Fruit fly (Drosophila melanogaster) whole organism, prepupa: ENCODE measurements around the gene CG1575.

Experiments used
- Blimp-1 ChIP-seq: fragments of 200-800 bp; sonication (Bioruptor generic); optimal IDR thresholded peaks from 3 replicates; lab custom pipeline; 2017; ENCODE audit warnings: missing biosample characterization, missing genetic modification characterization, mild to moderate bottlenecking, moderate library complexity, missing genetic modification reagents
- CG10631 ChIP-seq: fragments of 200-800 bp; sonication (Bioruptor generic); optimal IDR thresholded peaks from 2 replicates; lab custom pipeline; 2016; ENCODE audit warnings: missing biosample characterization, missing genetic modification characterization
- CG10669 ChIP-seq: fragments of 200-800 bp; sonication (Bioruptor generic); optimal IDR thresholded peaks from 3 replicates; lab custom pipeline; 2018; ENCODE audit warnings: missing biosample characterization, mild to moderate bottlenecking, missing genetic modification characterization, moderate library complexity
- CG11294 ChIP-seq: fragments of 200-800 bp; sonication (Bioruptor generic); IDR thresholded peaks from 2 replicates; pipeline ENCODE4 v1.3.6; 2022; ENCODE audit warnings: missing biosample characterization, missing genetic modification characterization
- CG11902 ChIP-seq: fragments of 200-800 bp; sonication (Bioruptor generic); optimal IDR thresholded peaks from 3 replicates; lab custom pipeline; 2016; ENCODE audit warnings: missing biosample characterization, missing genetic modification characterization
- CG15336 ChIP-seq: fragments of 200-800 bp; sonication (Bioruptor generic); IDR thresholded peaks from 2 replicates; pipeline ENCODE4 v1.3.6; 2022; ENCODE audit warnings: missing biosample characterization, missing genetic modification characterization
- CG16779 ChIP-seq: fragments of 200-800 bp; sonication (Bioruptor generic); optimal IDR thresholded peaks from 3 replicates; lab custom pipeline; 2017; ENCODE audit warnings: missing biosample characterization, mild to moderate bottlenecking, missing genetic modification characterization
- CG3032 ChIP-seq: fragments of 200-800 bp; optimal IDR thresholded peaks from 2 replicates; lab custom pipeline; 2019; ENCODE audit warnings: missing biosample characterization, mild to moderate bottlenecking, missing genetic modification characterization, moderate library complexity
- CG34406 ChIP-seq: fragments of 200-800 bp; sonication (Bioruptor generic); optimal IDR thresholded peaks from 3 replicates; lab custom pipeline; 2016; ENCODE audit warnings: missing biosample characterization, missing genetic modification characterization
- CG4318 ChIP-seq: fragments of 200-800 bp; sonication (Bioruptor generic); optimal IDR thresholded peaks from 3 replicates; lab custom pipeline; 2017; ENCODE audit warnings: missing biosample characterization, mild to moderate bottlenecking, missing genetic modification characterization
- CG6163 ChIP-seq: fragments of 200-800 bp; sonication (Bioruptor generic); IDR thresholded peaks from 3 replicates; pipeline ENCODE4 v1.3.6; 2022; ENCODE audit warnings: missing biosample characterization, missing genetic modification characterization
- CG6276 ChIP-seq: fragments of 200-800 bp; sonication (Bioruptor generic); optimal IDR thresholded peaks from 2 replicates; lab custom pipeline; 2017; ENCODE audit warnings: missing biosample characterization, mild to moderate bottlenecking, missing genetic modification characterization
- CG6808 ChIP-seq: fragments of 200-800 bp; sonication (Bioruptor generic); optimal IDR thresholded peaks from 3 replicates; lab custom pipeline; 2017; ENCODE audit warnings: missing biosample characterization, missing genetic modification characterization, mild to moderate bottlenecking, moderate library complexity, missing genetic modification reagents
- CG6854 ChIP-seq: fragments of 200-800 bp; sonication (Bioruptor generic); optimal IDR thresholded peaks from 2 replicates; lab custom pipeline; 2017; ENCODE audit warnings: missing biosample characterization, mild to moderate bottlenecking, missing genetic modification characterization
- CG7368 ChIP-seq: fragments of 200-800 bp; sonication (Bioruptor generic); optimal IDR thresholded peaks from 3 replicates; lab custom pipeline; 2016; ENCODE audit warnings: missing biosample characterization, missing genetic modification characterization
- CG8319 ChIP-seq: fragments of 200-800 bp; sonication (Bioruptor generic); optimal IDR thresholded peaks from 3 replicates; lab custom pipeline; 2016; ENCODE audit warnings: missing biosample characterization, missing genetic modification characterization
- CG8632 ChIP-seq: fragments of 200-800 bp; sonication (Bioruptor generic); optimal IDR thresholded peaks from 3 replicates; lab custom pipeline; 2016; ENCODE audit warnings: missing biosample characterization, missing genetic modification characterization
- CG9139 ChIP-seq: fragments of 200-800 bp; sonication (Bioruptor generic); optimal IDR thresholded peaks from 3 replicates; lab custom pipeline; 2017; ENCODE audit warnings: missing biosample characterization, mild to moderate bottlenecking, missing genetic modification characterization
- Eip75B ChIP-seq: fragments of 200-800 bp; sonication (Bioruptor generic); optimal IDR thresholded peaks from 3 replicates; lab custom pipeline; 2016; ENCODE audit warnings: missing biosample characterization, missing genetic modification characterization
- Eip78C ChIP-seq: fragments of 200-800 bp; sonication (Bioruptor generic); peaks from one replicate; lab custom pipeline; 2016; ENCODE audit warnings: missing biosample characterization, missing genetic modification characterization
- Eip93F ChIP-seq: fragments of 200-800 bp; sonication (Bioruptor generic); optimal IDR thresholded peaks from 2 replicates; lab custom pipeline; 2016; ENCODE audit warnings: missing biosample characterization, mild to moderate bottlenecking, missing genetic modification characterization
- Ets96B ChIP-seq: fragments of 200-800 bp; optimal IDR thresholded peaks from 2 replicates; lab custom pipeline; 2019; ENCODE audit warnings: missing biosample characterization, mild to moderate bottlenecking, missing genetic modification characterization, moderate library complexity
- Hr38 ChIP-seq: sonication (Bioruptor generic); optimal IDR thresholded peaks from 2 replicates; lab custom pipeline; 2016; ENCODE audit warnings: missing biosample characterization, missing genetic modification characterization
- Hr4 ChIP-seq: fragments of 200-800 bp; sonication (Bioruptor generic); optimal IDR thresholded peaks from 3 replicates; lab custom pipeline; 2016; ENCODE audit warnings: missing biosample characterization, missing genetic modification characterization
- Lpt ChIP-seq: fragments of 200-800 bp; sonication (Bioruptor generic); optimal IDR thresholded peaks from 3 replicates; lab custom pipeline; 2016; ENCODE audit warnings: missing biosample characterization, missing genetic modification characterization
- Met ChIP-seq: fragments of 200-800 bp; sonication (Bioruptor generic); optimal IDR thresholded peaks from 3 replicates; lab custom pipeline; 2016; ENCODE audit warnings: missing biosample characterization, missing genetic modification characterization
- Sox14 ChIP-seq: fragments of 200-800 bp; sonication (Bioruptor generic); optimal IDR thresholded peaks from 3 replicates; lab custom pipeline; 2016; ENCODE audit warnings: missing biosample characterization, missing genetic modification characterization
- Sox15 ChIP-seq: fragments of 200-800 bp; sonication (Bioruptor generic); optimal IDR thresholded peaks from 3 replicates; lab custom pipeline; 2016; ENCODE audit warnings: missing biosample characterization, missing genetic modification characterization
- achi ChIP-seq: fragments of 200-800 bp; sonication (Bioruptor generic); optimal IDR thresholded peaks from 3 replicates; lab custom pipeline; 2016; ENCODE audit warnings: missing biosample characterization, missing genetic modification characterization
- acj6 ChIP-seq: fragments of 200-800 bp; sonication (Bioruptor generic); optimal IDR thresholded peaks from 3 replicates; lab custom pipeline; 2016; ENCODE audit warnings: missing biosample characterization, missing genetic modification characterization
- cyc ChIP-seq: fragments of 200-800 bp; sonication (Bioruptor generic); optimal IDR thresholded peaks from 3 replicates; lab custom pipeline; 2016; ENCODE audit warnings: missing biosample characterization, missing genetic modification characterization
- dac ChIP-seq: fragments of 200-800 bp; sonication (Bioruptor generic); optimal IDR thresholded peaks from 2 replicates; lab custom pipeline; 2017; ENCODE audit warnings: missing biosample characterization, mild to moderate bottlenecking, missing genetic modification characterization
- dsx ChIP-seq: fragments of 200-800 bp; optimal IDR thresholded peaks from 3 replicates; lab custom pipeline; 2019; ENCODE audit warnings: missing biosample characterization, mild to moderate bottlenecking, missing genetic modification characterization, moderate library complexity; ENCODE audit not compliant: poor library complexity, severe bottlenecking
- eg ChIP-seq: fragments of 200-800 bp; sonication (Bioruptor generic); IDR thresholded peaks from 3 replicates; pipeline ENCODE4 v1.3.6; 2022; ENCODE audit warnings: missing biosample characterization, missing genetic modification characterization
- fd59A ChIP-seq: fragments of 200-800 bp; sonication (Bioruptor generic); optimal IDR thresholded peaks from 2 replicates; lab custom pipeline; 2017; ENCODE audit warnings: missing biosample characterization, mild to moderate bottlenecking, missing genetic modification characterization, missing genetic modification reagents
- fd85E ChIP-seq: fragments of 200-800 bp; sonication (Bioruptor generic); optimal IDR thresholded peaks from 3 replicates; lab custom pipeline; 2016; ENCODE audit warnings: missing biosample characterization, missing genetic modification characterization
- fkh ChIP-seq: fragments of 200-800 bp; sonication (Bioruptor generic); optimal IDR thresholded peaks from 3 replicates; lab custom pipeline; 2017; ENCODE audit warnings: missing biosample characterization, mild to moderate bottlenecking, missing genetic modification characterization, moderate library complexity
- lz ChIP-seq: fragments of 200-800 bp; sonication (Bioruptor generic); optimal IDR thresholded peaks from 3 replicates; lab custom pipeline; 2016; ENCODE audit warnings: missing biosample characterization, missing genetic modification characterization
- pdm3 ChIP-seq: fragments of 200-800 bp; sonication (Bioruptor generic); optimal IDR thresholded peaks from 3 replicates; lab custom pipeline; 2016; ENCODE audit warnings: missing biosample characterization, missing genetic modification characterization
- salr ChIP-seq, 2 experiments: fragments of 200-800 bp; sonication (Bioruptor generic); optimal IDR thresholded peaks; 3 replicates each; lab custom pipeline; 2016 to 2018; ENCODE audit warnings: missing biosample characterization in 2 of 2, missing genetic modification characterization in 2 of 2, mild to moderate bottlenecking in 1 of 2
- spab ChIP-seq: fragments of 200-800 bp; sonication (Bioruptor generic); optimal IDR thresholded peaks from 2 replicates; lab custom pipeline; 2017; ENCODE audit warnings: missing biosample characterization, mild to moderate bottlenecking, missing genetic modification characterization, missing genetic modification reagents
- ss ChIP-seq, 2 experiments: fragments of 200-800 bp; sonication (Bioruptor generic); optimal IDR thresholded peaks; 2 replicates in 1 of 2; 3 replicates in 1 of 2; lab custom pipeline; 2017 to 2018; ENCODE audit warnings: mild to moderate bottlenecking in 2 of 2, missing biosample characterization in 2 of 2, missing genetic modification characterization in 2 of 2, moderate library complexity in 1 of 2
- svp ChIP-seq: fragments of 200-800 bp; sonication (Bioruptor generic); peaks from one replicate; lab custom pipeline; 2016; ENCODE audit warnings: missing biosample characterization, missing genetic modification characterization
- topi ChIP-seq: fragments of 200-800 bp; sonication (Bioruptor generic); optimal IDR thresholded peaks from 3 replicates; lab custom pipeline; 2016; ENCODE audit warnings: missing biosample characterization, missing genetic modification characterization

CG1575 gene

DNA sequence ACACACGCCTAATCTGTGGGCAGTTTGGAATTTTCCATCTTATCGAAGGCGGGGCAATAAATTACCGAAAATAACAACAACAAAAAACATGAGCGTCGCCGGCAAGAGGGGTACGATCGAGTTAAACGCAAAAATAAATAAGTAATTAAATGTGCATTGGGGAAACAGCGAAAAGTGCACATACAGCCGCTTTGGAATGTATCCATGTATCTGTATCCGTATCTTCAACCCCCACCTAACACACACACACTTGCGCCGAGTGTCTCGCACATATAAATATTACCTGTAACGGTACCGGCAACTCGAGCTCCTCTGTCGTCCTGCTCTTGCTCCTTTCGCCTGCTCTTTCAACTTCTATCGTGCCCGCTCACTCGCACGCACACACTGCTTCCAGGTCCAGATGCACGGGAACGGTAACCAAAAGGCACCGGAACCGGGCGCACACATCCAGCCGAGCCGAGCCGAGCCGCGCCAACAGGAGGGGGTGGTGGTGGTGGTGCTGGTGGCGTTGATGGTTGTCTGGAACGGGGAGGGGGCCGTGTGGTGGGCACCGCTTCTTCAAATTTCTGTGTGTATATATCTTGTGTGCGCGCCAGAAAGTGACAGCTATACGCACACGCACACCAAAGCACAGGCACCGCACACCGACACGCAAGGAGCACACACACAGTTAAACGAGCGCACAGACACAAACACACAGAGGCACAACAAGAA lies 24.7 kb downstream of the CG1575 start (continued):
- no peak for TF ChIP-seq fd59A (GFP tag; lab: Kevin White, UChicago)
- no peak for TF ChIP-seq Sox15 (GFP tag; lab: Kevin White, UChicago)
- TF ChIP-seq fkh (GFP tag; lab: Kevin White, UChicago): no peak
- peak; percentile 24 for TF ChIP-seq Met
- peak; percentile 6 for TF ChIP-seq CG34406 (GFP tag; lab: Kevin White, UChicago)
- no peak for TF ChIP-seq CG6276 (GFP tag; lab: Kevin White, UChicago)
- TF ChIP-seq fd85E (GFP tag; lab: Kevin White, UChicago): no peak
- TF ChIP-seq CG9139: no peak
- peak; percentile 3 for TF ChIP-seq CG3032 (tag; lab: Kevin White, UChicago)

DNA sequence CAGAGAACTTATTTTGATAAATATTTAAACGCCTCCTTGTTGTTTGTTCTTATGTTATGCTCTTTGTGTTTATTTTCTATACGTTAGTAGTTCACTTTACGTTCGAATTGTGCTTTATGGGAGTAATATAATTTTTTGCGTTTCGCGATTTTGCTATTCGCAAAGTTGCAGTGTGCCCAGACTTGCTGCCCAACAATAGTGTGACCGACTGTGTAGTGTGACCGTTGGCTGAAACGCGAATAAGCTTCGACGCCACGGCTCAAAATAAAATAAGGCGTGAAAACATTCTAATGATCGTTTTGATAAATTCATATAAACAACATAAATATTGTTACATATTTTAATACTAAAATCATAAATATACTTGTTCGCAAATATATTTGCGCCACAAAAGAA lies 25.3 kb downstream of the CG1575 start, which contains the start of gene Smox:
Gene Smox, minus strand, starts transcription at position 213 of the 396 bp plus-strand sequence.
- TF ChIP-seq Sox14 (peak; percentile 18), CG16779 (tag; lab: Kevin White, UChicago) (no peak), Eip78C (GFP tag; lab: Kevin White, UChicago) (peak; percentile 50), Eip75B (GFP tag; lab: Kevin White, UChicago) (no peak)
- TF ChIP-seq, all 60 proteins: peak for 2

DNA sequence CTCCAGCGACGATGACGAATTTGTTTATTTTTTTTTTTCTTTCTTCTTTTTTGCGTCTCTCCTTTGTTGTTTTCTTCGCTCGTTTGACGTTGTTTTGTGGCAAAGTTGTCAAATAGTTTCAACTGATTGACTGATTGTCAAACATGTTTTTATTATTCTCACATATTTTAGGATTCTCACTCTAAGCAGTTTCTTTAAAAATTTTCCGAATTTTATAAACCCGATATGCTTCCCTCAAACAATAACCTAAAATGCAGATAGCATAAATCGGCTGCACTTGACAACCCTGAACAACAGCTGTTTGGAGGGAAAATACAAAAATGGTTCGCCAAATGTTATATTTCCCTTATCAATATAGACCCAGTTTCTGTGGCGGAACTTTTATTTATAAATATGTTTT lies 26.7 kb downstream of the CG1575 start, which contains the start of gene CG17982:
Gene CG17982, minus strand, starts transcription at position 299 of the 400 bp plus-strand sequence.
- TF ChIP-seq CG6163 (peak; percentile 93), CG6854 (GFP tag; lab: Kevin White, UChicago) (peak; percentile 76), Sox15 (GFP tag; lab: Kevin White, UChicago) (peak; percentile 77), CG11294 (GFP tag; lab: Robert Waterston, UW) (peak; percentile 69), CG7368 (peak; percentile 92), lz (GFP tag; lab: Kevin White, UChicago) (peak; percentile 94), dsx (GFP tag; lab: Kevin White, UChicago) (peak; percentile 85), pdm3 (GFP tag; lab: Kevin White, UChicago) (peak; percentile 94), Eip93F (GFP tag; lab: Kevin White, UChicago) (peak; percentile 90), Hr4 (GFP tag; lab: Kevin White, UChicago) (peak; percentile 92), dac (GFP tag; lab: Kevin White, UChicago) (peak; percentile 80), CG9139 (no peak), fkh (GFP tag; lab: Kevin White, UChicago) (peak; percentile 66), eg (GFP tag; lab: Robert Waterston, UW) (peak; percentile 90), spab (GFP tag; lab: Kevin White, UChicago) (no peak), CG11902 (peak; percentile 72), CG15336 (peak; percentile 97), fd85E (GFP tag; lab: Kevin White, UChicago) (peak; percentile 68), CG10669 (peak; percentile 91), CG16779 (tag; lab: Kevin White, UChicago) (no peak), Ets96B (tag; lab: Kevin White, UChicago) (peak; percentile 90), CG8319 (GFP tag; lab: Kevin White, UChicago) (peak; percentile 81), topi (GFP tag; lab: Kevin White, UChicago) (peak; percentile 94), CG4318 (GFP tag; lab: Kevin White, UChicago) (no peak), Sox14 (peak; percentile 96), ss (GFP tag; optimal IDR thresholded peaks at IDR 0.05; lab: Kevin White, UChicago) (peak in 1 of 2 experiments; percentile 88), cyc (GFP tag; lab: Kevin White, UChicago) (peak; percentile 92), CG6276 (GFP tag; lab: Kevin White, UChicago) (peak; percentile 92), Lpt (GFP tag; lab: Kevin White, UChicago) (peak; percentile 86), Eip75B (GFP tag; lab: Kevin White, UChicago) (peak; percentile 94), Met (peak; percentile 95), CG8632 (GFP tag; lab: Kevin White, UChicago) (peak; percentile 90), achi (peak; percentile 98), fd59A (GFP tag; lab: Kevin White, UChicago) (peak; percentile 74), CG34406 (GFP tag; lab: Kevin White, UChicago) (peak; percentile 91), CG10631 (GFP tag; lab: Kevin White, UChicago) (peak; percentile 90), acj6 (GFP tag; lab: Kevin White, UChicago) (peak; percentile 91), CG6808 (GFP tag; lab: Kevin White, UChicago) (peak; percentile 85), Hr38 (GFP tag; lab: Kevin White, UChicago) (peak; percentile 24), salr (GFP tag; optimal IDR thresholded peaks at IDR 0.05; lab: Kevin White, UChicago) (peak; percentile 77 to 80), Blimp-1 (no peak), svp (no peak)
